Worm (Caenorhabditis elegans): ENCODE results near the gene hsp-1.

ce11 chrIV:17311842-17312241 is 33.1 kb downstream of the hsp-1 start, which contains the start of gene snf-9:
- TF ChIP-seq F13C5.2 (tag; optimal IDR thresholded peaks at IDR 0.05) (no peak), ama-1 (optimal IDR thresholded peaks at IDR 0.05) (no peak), hmg-4 (GFP tag; optimal IDR thresholded peaks at IDR 0.05) (no peak), scrt-1 (GFP tag; IDR thresholded peaks at IDR 0.05) (no peak)

Measured in whole organism, early embryonic.